Fruit fly (Drosophila melanogaster) whole organism, embryonic: ENCODE measurements around the gene stck.

ENCODE experiments used
- CG14710 ChIP-seq: fragments of 200-800 bp; sonication (Bioruptor generic); optimal IDR thresholded peaks from 3 replicates; lab custom pipeline; 2019; ENCODE audit warnings: missing biosample characterization, mild to moderate bottlenecking, missing genetic modification characterization, moderate library complexity
- CG31388 ChIP-seq: fragments of 200-800 bp; sonication (Bioruptor generic); optimal IDR thresholded peaks from 2 replicates; lab custom pipeline; 2016; ENCODE audit warnings: missing biosample characterization, missing genetic modification characterization
- Myb ChIP-seq: fragments of 200-800 bp; sonication (Bioruptor generic); optimal IDR thresholded peaks from 2 replicates; lab custom pipeline; 2016; ENCODE audit warnings: missing biosample characterization, missing genetic modification characterization
- Pdp1 ChIP-seq, 2 experiments: fragments of 200-800 bp; sonication (Bioruptor generic); optimal IDR thresholded peaks; 3 replicates each; lab custom pipeline; 2016; ENCODE audit warnings: missing biosample characterization in 2 of 2, missing genetic modification characterization in 2 of 2, mild to moderate bottlenecking in 1 of 2, moderate library complexity in 1 of 2
- bowl ChIP-seq: fragments of 200-800 bp; sonication (Bioruptor generic); IDR thresholded peaks from 2 replicates; pipeline ENCODE4 v1.3.6; 2022; ENCODE audit warnings: missing biosample characterization, missing genetic modification characterization
- psq ChIP-seq: fragments of 200-800 bp; sonication (Bioruptor generic); optimal IDR thresholded peaks from 2 replicates; lab custom pipeline; 2017; ENCODE audit warnings: missing biosample characterization, missing genetic modification characterization

DNA sequence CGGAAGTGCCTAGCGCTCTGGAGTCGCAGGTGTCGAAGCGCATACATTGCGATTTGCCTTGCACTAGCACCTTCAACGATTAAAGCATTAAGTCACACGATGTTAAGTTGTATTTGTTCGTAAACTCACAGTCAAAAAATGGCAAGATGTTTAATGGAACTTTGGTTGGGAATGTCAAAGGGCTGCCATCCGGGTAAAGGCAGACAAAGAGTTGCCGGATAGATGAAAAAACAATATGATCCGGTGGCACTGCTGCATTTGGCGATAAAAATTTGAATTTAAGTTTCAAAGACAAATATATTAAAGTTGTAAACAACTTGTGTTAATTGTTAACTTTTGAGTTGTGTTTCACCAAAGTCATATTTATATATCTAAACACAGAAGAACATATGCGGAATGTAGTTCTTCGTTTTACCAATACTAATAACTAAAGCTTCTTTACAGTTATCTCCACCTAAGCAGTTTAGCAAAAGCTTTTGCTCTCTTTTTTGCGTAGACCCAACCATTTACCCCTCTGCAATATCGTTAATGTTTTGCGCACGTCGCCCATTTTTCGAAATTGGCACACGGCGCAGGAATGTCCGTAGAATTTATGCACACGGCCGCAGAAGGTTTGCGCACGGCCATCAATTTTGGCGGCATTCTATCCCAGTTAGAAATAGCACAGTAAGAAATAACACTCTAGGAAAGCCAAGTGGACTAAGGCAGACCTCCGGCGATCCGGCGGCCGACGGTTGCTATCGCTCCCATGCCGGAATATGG is 40.3 kb upstream of the stck start, which contains the start of gene Coq2:
- peak; percentile 29 for TF ChIP-seq CG14710 (tag; lab: Kevin White, UChicago)
- no peak for TF ChIP-seq CG31388
- TF ChIP-seq psq, result no peak
- TF ChIP-seq Myb (GFP tag; lab: Kevin White, UChicago), result peak; percentile 88
- peak in 1 of 2 experiments; percentile 18 for TF ChIP-seq Pdp1 (GFP tag; optimal IDR thresholded peaks at IDR 0.05; lab: Kevin White, UChicago)
- TF ChIP-seq bowl (GFP tag; lab: Robert Waterston, UW), result no peak
